Worm (Caenorhabditis elegans): Measurements from ENCODE around the gene vms-1.

DNA sequence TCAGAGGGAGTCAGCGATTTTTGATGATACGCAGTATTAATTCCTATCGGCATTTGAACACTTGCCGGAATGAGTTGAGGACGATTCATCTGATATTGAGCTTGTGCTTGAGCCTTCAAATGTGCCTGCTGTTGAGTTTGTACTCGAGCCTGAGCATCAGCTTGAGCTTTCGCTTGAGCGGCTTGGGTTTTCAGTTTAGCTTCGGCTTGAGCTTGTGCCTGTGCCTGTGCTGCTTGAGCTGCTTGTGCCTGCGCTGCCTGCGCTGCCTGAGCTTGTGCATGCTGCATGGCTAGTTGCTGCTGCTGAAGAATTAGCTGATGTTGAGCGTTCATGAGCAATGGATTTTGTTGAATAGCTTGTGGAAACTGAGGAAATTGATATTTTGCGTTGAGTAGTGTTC lies 27.5 kb downstream of the vms-1 start:
- no peak for TF ChIP-seq egl-13 (tag; optimal IDR thresholded peaks at IDR 0.05)
- no peak for TF ChIP-seq lsy-2 (tag; optimal IDR thresholded peaks at IDR 0.05)
- TF ChIP-seq snpc-4 (tag; optimal IDR thresholded peaks at IDR 0.05): no peak
- no peak for TF ChIP-seq ceh-63 (GFP tag; optimal IDR thresholded peaks at IDR 0.05)
- TF ChIP-seq unc-130 (tag; optimal IDR thresholded peaks at IDR 0.05): no peak
- no peak for TF ChIP-seq lin-39 (tag; optimal IDR thresholded peaks at IDR 0.05)
- no peak for TF ChIP-seq dpl-1 (GFP tag; optimal IDR thresholded peaks at IDR 0.05)
- TF ChIP-seq isw-1 (GFP tag; IDR thresholded peaks at IDR 0.05): no peak
- TF ChIP-seq fkh-10 (GFP tag; optimal IDR thresholded peaks at IDR 0.05): no peak
- TF ChIP-seq aly-2 (tag; optimal IDR thresholded peaks at IDR 0.05): no peak

Measured in whole organism, L1 larva.